Worm (Caenorhabditis elegans) whole organism, L1 larva: ENCODE results near the gene C14A4.8.

Experiments
- C04F5.9 ChIP-seq: sonication (generic microtip); optimal IDR thresholded peaks from 2 replicates; lab custom pipeline; 2016; ENCODE audit warnings: missing genetic modification characterization, missing compliant biosample characterization
- C16A3.4 ChIP-seq: fragments of 150-350 bp; optimal IDR thresholded peaks from 2 replicates; lab custom pipeline; 2014; ENCODE audit warnings: missing biosample characterization, missing genetic modification characterization
- aly-2 ChIP-seq: fragments of 150-350 bp; optimal IDR thresholded peaks from 2 replicates; lab custom pipeline; 2014; ENCODE audit warnings: missing biosample characterization, missing genetic modification characterization
- ama-1 ChIP-seq: fragments of 150-350 bp; optimal IDR thresholded peaks from 2 replicates; lab custom pipeline; 2014
- blmp-1 ChIP-seq: fragments of 150-350 bp; optimal IDR thresholded peaks from 2 replicates; lab custom pipeline; 2014; ENCODE audit warnings: missing biosample characterization, missing genetic modification characterization
- ceh-63 ChIP-seq: fragments of 200-800 bp; sonication (Bioruptor generic); optimal IDR thresholded peaks from 2 replicates; lab custom pipeline; 2018; ENCODE audit warnings: mild to moderate bottlenecking, missing genetic modification characterization, missing compliant biosample characterization
- ceh-8 ChIP-seq: fragments of 200-800 bp; sonication (Bioruptor generic); optimal IDR thresholded peaks from 2 replicates; lab custom pipeline; 2018; ENCODE audit warnings: mild to moderate bottlenecking, missing genetic modification characterization, moderate library complexity, missing compliant biosample characterization
- ceh-90 ChIP-seq: sonication (generic microtip); optimal IDR thresholded peaks from 2 replicates; lab custom pipeline; 2016; ENCODE audit warnings: missing genetic modification characterization, missing compliant biosample characterization
- dpl-1 ChIP-seq, 3 experiments: fragments of 150-350 bp in 2 of 3; sonication (generic microtip) in 1 of 3; optimal IDR thresholded peaks; 2 replicates each; lab custom pipeline; 2014 to 2017; ENCODE audit warnings: missing biosample characterization in 3 of 3, missing genetic modification characterization in 3 of 3, missing genetic modification reagents in 3 of 3
- dsc-1 ChIP-seq: sonication (generic microtip); optimal IDR thresholded peaks from 2 replicates; lab custom pipeline; 2016; ENCODE audit warnings: mild to moderate bottlenecking, missing genetic modification characterization, missing compliant biosample characterization
- efl-1 ChIP-seq, 4 experiments: fragments of 150-350 bp; optimal IDR thresholded peaks in 3 of 4; peaks in 1 of 4; 1 replicate in 1 of 4; 2 replicates in 3 of 4; lab custom pipeline; 2014; ENCODE audit warnings: missing biosample characterization in 2 of 4, missing genetic modification characterization in 2 of 4, missing genetic modification reagents in 2 of 4
- efl-3 ChIP-seq: fragments of 200-800 bp; sonication (Bioruptor generic); optimal IDR thresholded peaks from 2 replicates; lab custom pipeline; 2018; ENCODE audit warnings: mild to moderate bottlenecking, missing genetic modification characterization, missing compliant biosample characterization
- elt-3 ChIP-seq, 6 experiments: fragments of 150-350 bp in 1 of 6; sonication (generic microtip); optimal IDR thresholded peaks; 2 replicates each; lab custom pipeline; 2017 to 2018; ENCODE audit warnings: missing biosample characterization in 6 of 6, missing genetic modification characterization in 6 of 6, inconsistent platforms in 1 of 6
- ets-5 ChIP-seq: fragments of 200-800 bp; sonication (Bioruptor generic); IDR thresholded peaks from 2 replicates; pipeline ENCODE4 v1.3.6; 2022; ENCODE audit warnings: missing genetic modification characterization, missing compliant biosample characterization
- fkh-4 ChIP-seq: sonication (generic microtip); optimal IDR thresholded peaks from 2 replicates; lab custom pipeline; 2016; ENCODE audit warnings: missing compliant biosample characterization, missing genetic modification characterization, borderline replicate concordance
- fkh-8 ChIP-seq: sonication (generic microtip); optimal IDR thresholded peaks from 2 replicates; lab custom pipeline; 2016; ENCODE audit warnings: mild to moderate bottlenecking, missing genetic modification characterization, missing compliant biosample characterization
- fos-1 ChIP-seq: fragments of 150-350 bp; optimal IDR thresholded peaks from 2 replicates; lab custom pipeline; 2014; ENCODE audit warnings: missing biosample characterization, missing genetic modification characterization
- grh-1 ChIP-seq: fragments of 200-800 bp; sonication (Bioruptor generic); IDR thresholded peaks from 2 replicates; pipeline ENCODE4 v1.3.6; 2022; ENCODE audit warnings: missing genetic modification reagents, missing genetic modification characterization, missing compliant biosample characterization
- hlh-17 ChIP-seq: fragments of 200-800 bp; sonication (Bioruptor generic); optimal IDR thresholded peaks from 2 replicates; lab custom pipeline; 2018; ENCODE audit warnings: missing genetic modification characterization, mild to moderate bottlenecking, missing compliant biosample characterization, moderate library complexity, borderline replicate concordance
- hpl-2 ChIP-seq: fragments of 150-350 bp; optimal IDR thresholded peaks from 2 replicates; lab custom pipeline; 2014; ENCODE audit warnings: missing biosample characterization, missing genetic modification reagents, missing genetic modification characterization
- irx-1 ChIP-seq: sonication (generic microtip); optimal IDR thresholded peaks from 2 replicates; lab custom pipeline; 2016; ENCODE audit warnings: missing genetic modification characterization, missing compliant biosample characterization
- isw-1 ChIP-seq: fragments of 200-800 bp; sonication (Bioruptor generic); IDR thresholded peaks from 2 replicates; pipeline ENCODE4 v1.3.6; 2022; ENCODE audit warnings: missing genetic modification characterization, missing compliant biosample characterization
- jun-1 ChIP-seq: fragments of 150-350 bp; optimal IDR thresholded peaks from 2 replicates; lab custom pipeline; 2014; ENCODE audit warnings: missing biosample characterization, missing genetic modification reagents, missing genetic modification characterization
- lin-13 ChIP-seq: fragments of 150-350 bp; optimal IDR thresholded peaks from 2 replicates; lab custom pipeline; 2014; ENCODE audit warnings: missing biosample characterization, missing genetic modification reagents, missing genetic modification characterization
- lin-35 ChIP-seq, 2 experiments: fragments of 150-350 bp; optimal IDR thresholded peaks; 2 replicates each; lab custom pipeline; 2014; ENCODE audit warnings: missing biosample characterization in 2 of 2, missing genetic modification characterization in 2 of 2, missing genetic modification reagents in 2 of 2
- lin-39 ChIP-seq: fragments of 150-350 bp; optimal IDR thresholded peaks from 2 replicates; lab custom pipeline; 2014; ENCODE audit warnings: missing biosample characterization, missing genetic modification reagents, missing genetic modification characterization
- lir-3 ChIP-seq: sonication (generic microtip); optimal IDR thresholded peaks from 2 replicates; lab custom pipeline; 2016; ENCODE audit warnings: mild to moderate bottlenecking, missing genetic modification characterization, moderate library complexity, missing compliant biosample characterization; ENCODE audit not compliant: poor library complexity
- lsy-2 ChIP-seq, 2 experiments: fragments of 150-350 bp; optimal IDR thresholded peaks; 2 replicates each; lab custom pipeline; 2014; ENCODE audit warnings: missing biosample characterization in 2 of 2, missing genetic modification characterization in 2 of 2
- mab-9 ChIP-seq: fragments of 200-800 bp; sonication (Bioruptor generic); IDR thresholded peaks from 2 replicates; pipeline ENCODE4 v1.3.6; 2022; ENCODE audit warnings: missing genetic modification reagents, missing genetic modification characterization, missing compliant biosample characterization
- mdl-1 ChIP-seq, 2 experiments: fragments of 150-350 bp; optimal IDR thresholded peaks; 2 replicates each; lab custom pipeline; 2014 to 2017; ENCODE audit warnings: missing biosample characterization in 2 of 2, missing genetic modification characterization in 2 of 2, inconsistent platforms in 1 of 2
- mef-2 ChIP-seq: fragments of 150-350 bp; optimal IDR thresholded peaks from 2 replicates; lab custom pipeline; 2014; ENCODE audit warnings: missing biosample characterization, missing genetic modification characterization
- nhr-11 ChIP-seq: fragments of 150-350 bp; optimal IDR thresholded peaks from 2 replicates; lab custom pipeline; 2014; ENCODE audit warnings: missing biosample characterization, missing genetic modification characterization
- nhr-19 ChIP-seq: fragments of 200-800 bp; sonication (Bioruptor generic); conservative IDR thresholded peaks from 2 replicates; pipeline ENCODE4 v1.3.6; 2022; ENCODE audit warnings: missing genetic modification characterization, missing compliant biosample characterization
- nhr-71 ChIP-seq: sonication (generic microtip); optimal IDR thresholded peaks from 2 replicates; lab custom pipeline; 2016; ENCODE audit warnings: mild to moderate bottlenecking, missing genetic modification characterization, moderate library complexity, missing compliant biosample characterization
- nhr-84 ChIP-seq: sonication (generic microtip); optimal IDR thresholded peaks from 2 replicates; lab custom pipeline; 2017; ENCODE audit warnings: missing biosample characterization, missing genetic modification characterization
- nhr-90 ChIP-seq: sonication (generic microtip); optimal IDR thresholded peaks from 2 replicates; lab custom pipeline; 2016; ENCODE audit warnings: mild to moderate bottlenecking, missing genetic modification characterization, missing compliant biosample characterization; ENCODE audit not compliant: poor library complexity
- pqm-1 ChIP-seq: sonication (generic microtip); optimal IDR thresholded peaks from 3 replicates; lab custom pipeline; 2017; ENCODE audit warnings: missing biosample characterization, missing genetic modification characterization
- rnt-1 ChIP-seq: sonication (generic microtip); optimal IDR thresholded peaks from 2 replicates; lab custom pipeline; 2016; ENCODE audit warnings: mild to moderate bottlenecking, missing genetic modification characterization, moderate library complexity, missing compliant biosample characterization
- snpc-4 ChIP-seq: fragments of 150-350 bp; optimal IDR thresholded peaks from 2 replicates; lab custom pipeline; 2014; ENCODE audit warnings: missing biosample characterization, missing genetic modification characterization
- snu-23 ChIP-seq: sonication (generic microtip); optimal IDR thresholded peaks from 2 replicates; lab custom pipeline; 2016; ENCODE audit warnings: missing genetic modification characterization, missing compliant biosample characterization
- swsn-7 ChIP-seq: sonication (generic microtip); optimal IDR thresholded peaks from 2 replicates; lab custom pipeline; 2016; ENCODE audit warnings: missing genetic modification characterization, missing compliant biosample characterization
- tbx-2 ChIP-seq: sonication (generic microtip); optimal IDR thresholded peaks from 2 replicates; lab custom pipeline; 2016; ENCODE audit warnings: missing genetic modification characterization, missing compliant biosample characterization
- unc-130 ChIP-seq: fragments of 150-350 bp; optimal IDR thresholded peaks from 2 replicates; lab custom pipeline; 2017; ENCODE audit warnings: missing biosample characterization, missing genetic modification characterization, inconsistent platforms
- unc-30 ChIP-seq: sonication (generic microtip); optimal IDR thresholded peaks from 2 replicates; lab custom pipeline; 2017; ENCODE audit warnings: missing biosample characterization, missing genetic modification characterization
- unc-62 ChIP-seq: fragments of 150-350 bp; optimal IDR thresholded peaks from 2 replicates; lab custom pipeline; 2014; ENCODE audit warnings: missing biosample characterization, missing genetic modification reagents, missing genetic modification characterization
- unc-86 ChIP-seq: sonication (generic microtip); optimal IDR thresholded peaks from 2 replicates; lab custom pipeline; 2016; ENCODE audit warnings: missing genetic modification characterization, missing compliant biosample characterization
- xbp-1 ChIP-seq: sonication (generic microtip); optimal IDR thresholded peaks from 2 replicates; lab custom pipeline; 2016; ENCODE audit warnings: missing genetic modification characterization, missing compliant biosample characterization
- ztf-4 ChIP-seq: fragments of 150-350 bp; optimal IDR thresholded peaks from 2 replicates; lab custom pipeline; 2014; ENCODE audit warnings: missing biosample characterization, missing genetic modification characterization

The C14A4.8 gene

DNA sequence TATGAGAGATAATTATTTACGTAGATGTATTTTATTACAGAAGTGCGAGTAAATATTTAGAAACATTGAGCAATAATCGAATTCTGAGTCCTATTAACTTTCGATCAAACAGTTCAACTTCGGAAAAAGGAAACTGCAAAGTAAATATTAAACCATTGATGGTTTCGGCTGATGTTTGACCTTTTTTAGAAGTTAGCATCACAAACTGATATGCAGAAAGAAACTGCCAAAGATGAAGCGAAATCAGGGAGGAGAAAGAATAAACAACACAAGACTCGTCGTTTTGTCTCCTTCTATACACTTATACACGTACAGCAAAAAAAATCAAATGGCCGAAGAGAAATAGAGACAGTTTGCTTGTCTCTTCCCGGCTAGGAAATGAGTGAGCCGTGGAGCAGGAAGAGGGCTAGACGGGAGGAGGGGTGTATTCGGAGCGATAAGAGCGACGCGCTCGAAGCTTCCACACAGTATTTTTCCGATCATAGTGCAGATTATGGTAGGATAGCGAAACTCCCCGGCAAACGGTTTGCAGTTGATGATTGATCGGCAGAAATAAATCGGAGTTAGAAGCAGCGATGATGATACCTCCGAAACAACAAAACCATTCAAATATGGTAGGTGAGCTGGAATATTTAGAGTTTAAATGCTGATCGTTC is 41.3 kb downstream of the C14A4.8 start:
- TF ChIP-seq unc-30, result no peak
- TF ChIP-seq efl-1 (optimal IDR thresholded peaks at IDR 0.05; lab: Kevin White, UChicago), result peak in 1 of 2 experiments; percentile 5
- TF ChIP-seq efl-1 (GFP tag; optimal IDR thresholded peaks at IDR 0.05 in 1 of 2; lab: Kevin White, UChicago), result peak in 1 of 2 experiments; percentile 91
- peak; percentile 12 for TF ChIP-seq jun-1 (tag; lab: Kevin White, UChicago)
- TF ChIP-seq rnt-1, result peak; percentile 22
- TF ChIP-seq lsy-2 (tag; optimal IDR thresholded peaks at IDR 0.05; lab: Kevin White, UChicago), result peak in 1 of 2 experiments; percentile 27
- no peak for TF ChIP-seq ceh-63 (GFP tag; lab: Kevin White, UChicago)
- no peak for TF ChIP-seq C16A3.4 (tag; lab: Kevin White, UChicago)
- TF ChIP-seq irx-1, result no peak

DNA sequence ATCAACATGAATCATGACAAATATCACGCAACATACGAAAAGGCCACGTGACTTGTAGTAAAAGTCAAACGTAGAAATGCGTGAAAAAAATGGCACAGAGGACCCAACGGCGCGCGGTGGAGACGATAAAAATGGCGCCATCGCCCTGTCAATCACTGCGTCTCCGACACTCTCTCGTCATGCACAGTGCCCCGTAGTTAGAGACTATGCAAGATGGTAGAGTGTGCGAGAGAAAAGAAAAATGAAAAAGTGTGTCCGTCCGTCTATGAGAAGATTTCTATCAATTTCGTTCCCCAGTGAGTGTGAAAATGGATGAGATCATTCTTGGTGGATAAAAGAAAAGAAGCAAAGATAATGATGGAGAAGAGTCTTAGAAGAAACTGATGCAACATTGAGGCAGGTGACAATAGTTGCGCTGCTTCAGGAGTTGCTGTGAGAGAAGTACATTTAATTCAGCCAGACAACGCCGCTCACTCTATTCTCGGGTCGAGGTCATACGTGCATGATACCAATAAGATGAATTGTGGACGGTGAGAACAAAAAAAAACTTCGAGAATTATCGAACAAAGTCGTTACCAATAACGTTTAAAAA is 42.4 kb downstream of the C14A4.8 start:
- TF ChIP-seq mef-2, result no peak
- TF ChIP-seq elt-3 (tag; optimal IDR thresholded peaks at IDR 0.05; lab: Kevin White, UChicago), result peak in 2 of 6 experiments; percentile 37 to 61
- TF ChIP-seq nhr-11, result peak; percentile 45
- TF ChIP-seq lin-13 (GFP tag; lab: Kevin White, UChicago), result peak; percentile 45
- peak; percentile 67 for TF ChIP-seq nhr-19
- peak; percentile 25 to 73 for TF ChIP-seq lin-35 (GFP tag; optimal IDR thresholded peaks at IDR 0.05; lab: Kevin White, UChicago)
- peak; percentile 46 for TF ChIP-seq lir-3
- TF ChIP-seq ama-1 (lab: Kevin White, UChicago), result peak; percentile 64
- peak; percentile 22 for TF ChIP-seq lin-39 (tag; lab: Kevin White, UChicago)
- TF ChIP-seq ets-5 (GFP tag; lab: Robert Waterston, UW), result no peak
- no peak for TF ChIP-seq C04F5.9 (tag; lab: Kevin White, UChicago)
- TF ChIP-seq xbp-1, result peak; percentile 55
- TF ChIP-seq grh-1 (GFP tag; lab: Robert Waterston, UW), result 0 out of 2 replicates have a peak, but pooled peaks have one; percentile 37
- no peak for TF ChIP-seq hlh-17
- TF ChIP-seq unc-130 (tag; lab: Kevin White, UChicago), result peak; percentile 65
- peak; percentile 37 for TF ChIP-seq dsc-1 (tag; lab: Kevin White, UChicago)
- no peak for TF ChIP-seq mab-9 (GFP tag; lab: Robert Waterston, UW)
- TF ChIP-seq fos-1 (tag; lab: Kevin White, UChicago), result no peak
- no peak for TF ChIP-seq fkh-8
- no peak for TF ChIP-seq isw-1 (GFP tag; lab: Robert Waterston, UW)
- no peak for TF ChIP-seq aly-2 (tag; lab: Kevin White, UChicago)
- TF ChIP-seq irx-1, result peak; percentile 18
- peak; percentile 40 to 56 for TF ChIP-seq efl-1 (optimal IDR thresholded peaks at IDR 0.05; lab: Kevin White, UChicago)
- peak in 1 of 2 experiments; percentile 93 for TF ChIP-seq efl-1 (GFP tag; optimal IDR thresholded peaks at IDR 0.05 in 1 of 2; lab: Kevin White, UChicago)
- TF ChIP-seq efl-3 (GFP tag; lab: Kevin White, UChicago), result no peak
- TF ChIP-seq mdl-1 (tag; optimal IDR thresholded peaks at IDR 0.05; lab: Kevin White, UChicago), result peak in 1 of 2 experiments; percentile 61
- TF ChIP-seq nhr-90 (tag; lab: Kevin White, UChicago), result peak; percentile 84
- no peak for TF ChIP-seq unc-30
- no peak for TF ChIP-seq hpl-2 (GFP tag; lab: Kevin White, UChicago)
- peak; percentile 92 for TF ChIP-seq nhr-71 (tag; lab: Kevin White, UChicago)
- peak; percentile 10 for TF ChIP-seq C16A3.4 (tag; lab: Kevin White, UChicago)
- TF ChIP-seq blmp-1, result peak; percentile 85
- peak; percentile 25 for TF ChIP-seq snpc-4 (tag; lab: Kevin White, UChicago)
- TF ChIP-seq snu-23 (GFP tag; lab: Kevin White, UChicago), result peak; percentile 80
- TF ChIP-seq unc-86 (tag; lab: Kevin White, UChicago), result no peak
- TF ChIP-seq pqm-1 (tag; lab: Kevin White, UChicago), result no peak
- TF ChIP-seq swsn-7 (tag; lab: Kevin White, UChicago), result peak; percentile 62
- TF ChIP-seq ceh-8 (GFP tag; lab: Kevin White, UChicago), result no peak
- peak; percentile 16 to 47 (median 18) for TF ChIP-seq dpl-1 (GFP tag; optimal IDR thresholded peaks at IDR 0.05; lab: Kevin White, UChicago)
- TF ChIP-seq nhr-84 (tag; lab: Kevin White, UChicago), result no peak
- no peak for TF ChIP-seq unc-62 (GFP tag; lab: Kevin White, UChicago)
- peak; percentile 47 for TF ChIP-seq fkh-4 (tag; lab: Kevin White, UChicago)
- TF ChIP-seq ceh-90 (tag; lab: Kevin White, UChicago), result no peak
- TF ChIP-seq tbx-2 (tag; lab: Kevin White, UChicago), result peak; percentile 59
- peak; percentile 73 for TF ChIP-seq ztf-4
